Worm (Caenorhabditis elegans) whole organism, L1 larva: ENCODE data around the gene dpf-1.

Experiments
- mdl-1 ChIP-seq, 2 experiments: fragments of 150-350 bp; optimal IDR thresholded peaks; 2 replicates each; lab custom pipeline; 2014 to 2017; ENCODE audit warnings: missing biosample characterization in 2 of 2, missing genetic modification characterization in 2 of 2, inconsistent platforms in 1 of 2
- unc-86 ChIP-seq: sonication (generic microtip); optimal IDR thresholded peaks from 2 replicates; lab custom pipeline; 2016; ENCODE audit warnings: missing genetic modification characterization, missing compliant biosample characterization

- TF ChIP-seq unc-86 (tag; lab: Kevin White, UChicago) (no peak), mdl-1 (tag; optimal IDR thresholded peaks at IDR 0.05; lab: Kevin White, UChicago) (no peak)
Observed at ce11 chrV:15498434-15498833, 27.3 kb downstream of the dpf-1 start, which contains the start of gene C06B8.7.
